Worm (Caenorhabditis elegans) whole organism, L4/young adult: ENCODE measurements around the gene tor-1.

Source experiments
- W03F9.2 ChIP-seq: fragments of 150-350 bp; optimal IDR thresholded peaks from 2 replicates; lab custom pipeline; 2014; ENCODE audit warnings: missing biosample characterization, missing genetic modification characterization
- dao-5 ChIP-seq: sonication (generic microtip); optimal IDR thresholded peaks from 2 replicates; lab custom pipeline; 2016; ENCODE audit warnings: missing genotype, missing genetic modification characterization, moderate library complexity, missing compliant biosample characterization

DNA sequence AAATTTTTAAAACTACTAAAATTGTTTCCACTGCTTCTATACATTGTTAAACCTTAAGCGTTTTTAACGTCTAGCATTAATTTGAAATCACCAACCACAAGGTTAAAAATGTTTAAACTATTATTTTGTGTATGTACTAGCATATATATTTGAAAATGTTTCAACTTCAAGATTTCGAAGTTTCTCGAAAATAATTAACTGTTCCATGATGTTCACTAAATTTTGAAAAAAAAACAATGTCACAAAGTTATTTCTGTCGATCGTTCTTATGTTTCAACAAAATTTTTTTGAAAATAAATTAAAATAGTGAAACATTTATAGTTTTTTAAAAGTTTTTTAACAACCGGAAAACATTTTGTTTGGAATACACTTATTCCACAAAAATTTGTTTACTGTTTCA is 31.0 kb downstream of the tor-1 start:
- TF ChIP-seq dao-5 (tag; lab: Kevin White, UChicago) (no peak), W03F9.2 (tag; lab: Kevin White, UChicago) (no peak)
